Fruit fly (Drosophila melanogaster): ENCODE data around the gene CG33654.
A peak's percentile ranks its signal among the peaks of the same experiment; 100 is the strongest.

Gene CG33654

dm6 chr3R:9590952-9591532 is 8.0 kb upstream of the CG33654 start, which contains the start of the genes bocks and CG8312:
Gene bocks, minus strand, starts transcription at chr3R:9591002.
Gene CG8312, plus strand, starts transcription at chr3R:9591309.
- TF ChIP-seq CG9705 (GFP tag; optimal IDR thresholded peaks at IDR 0.05) (peak; percentile 22), dmrt93B (GFP tag; optimal IDR thresholded peaks at IDR 0.05) (no peak), fru (GFP tag; optimal IDR thresholded peaks at IDR 0.05) (peak; percentile 65), Jra (GFP tag; optimal IDR thresholded peaks at IDR 0.05) (peak; percentile 80), GATAd (GFP tag; optimal IDR thresholded peaks at IDR 0.05) (no peak), Rel (GFP tag; optimal IDR thresholded peaks at IDR 0.05) (no peak), Rel (tag; optimal IDR thresholded peaks at IDR 0.05) (peak; percentile 48), sv (GFP tag; optimal IDR thresholded peaks at IDR 0.05) (peak; percentile 27), Hnf4 (GFP tag; optimal IDR thresholded peaks at IDR 0.05) (peak; percentile 78), foxo (GFP tag; optimal IDR thresholded peaks at IDR 0.05) (peak in 1 of 2 experiments; percentile 46), Sp1 (GFP tag; optimal IDR thresholded peaks at IDR 0.05) (peak; percentile 21), usp (GFP tag; optimal IDR thresholded peaks at IDR 0.05) (no peak), ey (GFP tag; optimal IDR thresholded peaks at IDR 0.05) (peak; percentile 25), br (GFP tag; optimal IDR thresholded peaks at IDR 0.05) (peak; percentile 63), Vsx2 (GFP tag; optimal IDR thresholded peaks at IDR 0.05; ENCODE audit: partially characterized antibody) (no peak), Myc (optimal IDR thresholded peaks at IDR 0.05) (peak; percentile 63), N (GFP tag; optimal IDR thresholded peaks at IDR 0.05) (no peak), HLH106 (tag; optimal IDR thresholded peaks at IDR 0.05) (peak; percentile 36), h (GFP tag; optimal IDR thresholded peaks at IDR 0.05) (peak; percentile 53), Hr83 (GFP tag; optimal IDR thresholded peaks at IDR 0.05; ENCODE audit: poor library complexity, severe bottlenecking) (peak; percentile 31), rgr (GFP tag; optimal IDR thresholded peaks at IDR 0.05) (peak; percentile 42)

- TF ChIP-seq tai (GFP tag; optimal IDR thresholded peaks at IDR 0.05), result no peak
- peak; percentile 91 for TF ChIP-seq woc (GFP tag; optimal IDR thresholded peaks at IDR 0.05)
- TF ChIP-seq ey (GFP tag; optimal IDR thresholded peaks at IDR 0.05), result peak; percentile 53
- TF ChIP-seq GATAd (GFP tag; optimal IDR thresholded peaks at IDR 0.05), result peak; percentile 38
- no peak for TF ChIP-seq N (GFP tag; optimal IDR thresholded peaks at IDR 0.05)
- peak; percentile 59 for TF ChIP-seq HLH106 (tag; optimal IDR thresholded peaks at IDR 0.05)
- TF ChIP-seq Myc (optimal IDR thresholded peaks at IDR 0.05), result peak; percentile 89
- no peak for TF ChIP-seq pan (optimal IDR thresholded peaks at IDR 0.05)
- TF ChIP-seq Hr78 (GFP tag; optimal IDR thresholded peaks at IDR 0.05), result no peak
- TF ChIP-seq psq (GFP tag; optimal IDR thresholded peaks at IDR 0.05), result peak; percentile 35
- TF ChIP-seq usp (GFP tag; optimal IDR thresholded peaks at IDR 0.05), result no peak
- peak; percentile 32 for TF ChIP-seq Sp1 (GFP tag; optimal IDR thresholded peaks at IDR 0.05)
- TF ChIP-seq rgr (GFP tag; optimal IDR thresholded peaks at IDR 0.05), result peak; percentile 68
- no peak for TF ChIP-seq Hnf4 (GFP tag; optimal IDR thresholded peaks at IDR 0.05)
- no peak for TF ChIP-seq Mio (GFP tag; optimal IDR thresholded peaks at IDR 0.05)
- no peak for TF ChIP-seq OdsH (GFP tag; optimal IDR thresholded peaks at IDR 0.05)
- TF ChIP-seq Dfd (GFP tag; optimal IDR thresholded peaks at IDR 0.05), result no peak
- peak; percentile 52 for TF ChIP-seq sage (GFP tag; optimal IDR thresholded peaks at IDR 0.05)
- no peak for TF ChIP-seq dl (GFP tag; optimal IDR thresholded peaks at IDR 0.05; ENCODE audit: insufficient read depth in 1 of 2, partially characterized antibody in 2 of 2)
- peak; percentile 71 for TF ChIP-seq h (GFP tag; optimal IDR thresholded peaks at IDR 0.05)
- TF ChIP-seq Hr83 (GFP tag; optimal IDR thresholded peaks at IDR 0.05; ENCODE audit: poor library complexity, severe bottlenecking), result peak; percentile 83
- no peak for TF ChIP-seq Abd-B (GFP tag; optimal IDR thresholded peaks at IDR 0.05)
- TF ChIP-seq sv (GFP tag; optimal IDR thresholded peaks at IDR 0.05), result peak; percentile 36
- TF ChIP-seq brk (GFP tag; optimal IDR thresholded peaks at IDR 0.05), result no peak
- TF ChIP-seq foxo (GFP tag; optimal IDR thresholded peaks at IDR 0.05), result peak in 1 of 2 experiments; percentile 66
- TF ChIP-seq jim (GFP tag; optimal IDR thresholded peaks at IDR 0.05), result no peak
- TF ChIP-seq Dif (GFP tag; optimal IDR thresholded peaks at IDR 0.05; ENCODE audit: partially characterized antibody), result no peak
- TF ChIP-seq Vsx2 (GFP tag; optimal IDR thresholded peaks at IDR 0.05; ENCODE audit: partially characterized antibody), result no peak
- TF ChIP-seq CG9705 (GFP tag; optimal IDR thresholded peaks at IDR 0.05), result peak; percentile 28
- TF ChIP-seq Rel (GFP tag; optimal IDR thresholded peaks at IDR 0.05), result no peak
- TF ChIP-seq Rel (tag; optimal IDR thresholded peaks at IDR 0.05), result peak; percentile 33
- TF ChIP-seq fru (GFP tag; optimal IDR thresholded peaks at IDR 0.05), result no peak
- TF ChIP-seq br (GFP tag; optimal IDR thresholded peaks at IDR 0.05), result peak; percentile 60
- peak; percentile 33 for TF ChIP-seq dsf (GFP tag; optimal IDR thresholded peaks at IDR 0.05; ENCODE audit: borderline replicate concordance)
- peak; percentile 72 for TF ChIP-seq Jra (GFP tag; optimal IDR thresholded peaks at IDR 0.05)
- TF ChIP-seq dmrt93B (GFP tag; optimal IDR thresholded peaks at IDR 0.05), result peak; percentile 14
- TF ChIP-seq lola (GFP tag; optimal IDR thresholded peaks at IDR 0.05), result no peak
- peak; percentile 46 for TF ChIP-seq CG32264 (GFP tag; optimal IDR thresholded peaks at IDR 0.05)
- no peak for TF ChIP-seq CrebA (GFP tag; optimal IDR thresholded peaks at IDR 0.05; ENCODE audit: borderline replicate concordance)
Observed at dm6 chr3R:9586663-9587248, 3.7 kb upstream of the CG33654 start, which contains the start of gene P58IPK. Gene P58IPK, plus strand, starts transcription at chr3R:9586942.

Data from whole organism, wandering third instar larva.